Fruit fly (Drosophila melanogaster): ENCODE measurements around the gene CG13919.

CG13919 gene

dm6 chr3L:1639185-1639812 lies 6.0 kb upstream of the CG13919 start, which contains the start of the genes Mettl2 and Bgb (continued):
- TF ChIP-seq zen2 (GFP tag; IDR thresholded peaks at IDR 0.05; ENCODE audit: partially characterized antibody) = no peak
- no peak for TF ChIP-seq Kr (GFP tag; optimal IDR thresholded peaks at IDR 0.05)
- peak; percentile 46 for TF ChIP-seq her (GFP tag; optimal IDR thresholded peaks at IDR 0.05)
- TF ChIP-seq nerfin-1 (tag; optimal IDR thresholded peaks at IDR 0.05) = peak; percentile 54
- TF ChIP-seq HLH4C (GFP tag; IDR thresholded peaks at IDR 0.05; ENCODE audit: partially characterized antibody) = peak; percentile 56; the same call in 2 of the 3 replicates
- TF ChIP-seq CG33213 (GFP tag; optimal IDR thresholded peaks at IDR 0.05) = peak; percentile 65
- peak; percentile 60 for TF ChIP-seq CG8388 (GFP tag; optimal IDR thresholded peaks at IDR 0.05)
- peak; percentile 57; the same call in 1 of the 2 replicates for TF ChIP-seq Doc2 (GFP tag; IDR thresholded peaks at IDR 0.05)
- TF ChIP-seq CG11695 (GFP tag; IDR thresholded peaks at IDR 0.05) = peak; percentile 81; the same call in 2 of the 3 replicates
- TF ChIP-seq mam (GFP tag; optimal IDR thresholded peaks at IDR 0.05) = peak; percentile 90
- TF ChIP-seq CG9437 (GFP tag; optimal IDR thresholded peaks at IDR 0.05) = peak; percentile 61
- no peak for TF ChIP-seq jing (GFP tag; optimal IDR thresholded peaks at IDR 0.05)
- TF ChIP-seq CG14860 (GFP tag; IDR thresholded peaks at IDR 0.05; ENCODE audit: partially characterized antibody) = peak; percentile 75
- TF ChIP-seq E2f2 (GFP tag; IDR thresholded peaks at IDR 0.05) = peak; percentile 80
- peak; percentile 93 for TF ChIP-seq sisA (GFP tag; IDR thresholded peaks at IDR 0.05)
- TF ChIP-seq CG33557 (GFP tag; optimal IDR thresholded peaks at IDR 0.05) = peak; percentile 61
- TF ChIP-seq Asciz (GFP tag; optimal IDR thresholded peaks at IDR 0.05) = no peak
- TF ChIP-seq kah (GFP tag; optimal IDR thresholded peaks at IDR 0.05) = no peak
- no peak for TF ChIP-seq cg (GFP tag; optimal IDR thresholded peaks at IDR 0.05)
- peak; percentile 78 for TF ChIP-seq CG13624 (GFP tag; optimal IDR thresholded peaks at IDR 0.05)
- peak; percentile 83 for TF ChIP-seq CG7786 (GFP tag; optimal IDR thresholded peaks at IDR 0.05)
- TF ChIP-seq sqz (GFP tag; optimal IDR thresholded peaks at IDR 0.05) = no peak
- TF ChIP-seq btn (GFP tag; optimal IDR thresholded peaks at IDR 0.05) = peak; percentile 29
- TF ChIP-seq al (GFP tag; IDR thresholded peaks at IDR 0.05) = peak; percentile 88
- TF ChIP-seq Dip3 (GFP tag; optimal IDR thresholded peaks at IDR 0.05) = peak; percentile 80
- TF ChIP-seq CG15479 (GFP tag; optimal IDR thresholded peaks at IDR 0.05) = no peak
- TF ChIP-seq Pdp1 (GFP tag; optimal IDR thresholded peaks at IDR 0.05) = peak in 1 of 2 experiments; percentile 90
- TF ChIP-seq slou (GFP tag; optimal IDR thresholded peaks at IDR 0.05) = peak; percentile 63
- TF ChIP-seq toy (GFP tag; IDR thresholded peaks at IDR 0.05) = peak; percentile 51; the same call in 1 of the 2 replicates
- TF ChIP-seq lmd (GFP tag; IDR thresholded peaks at IDR 0.05) = peak; percentile 89
- peak; percentile 78 for TF ChIP-seq esg (GFP tag; conservative IDR thresholded peaks at IDR 0.05)
- TF ChIP-seq Optix (GFP tag; IDR thresholded peaks at IDR 0.05) = peak; percentile 52; the same call in 1 of the 3 replicates
- peak; percentile 85 for TF ChIP-seq Dll (GFP tag; IDR thresholded peaks at IDR 0.05; ENCODE audit: partially characterized antibody)

- TF ChIP-seq usp (GFP tag; optimal IDR thresholded peaks at IDR 0.05) (no peak), oc (tag; optimal IDR thresholded peaks at IDR 0.05) (no peak), CG8290 (GFP tag; optimal IDR thresholded peaks at IDR 0.05) (no peak), CG8290 (tag; optimal IDR thresholded peaks at IDR 0.05) (peak in 1 of 2 experiments; percentile 84), Hr39 (optimal IDR thresholded peaks at IDR 0.05) (no peak), vnd (GFP tag; IDR thresholded peaks at IDR 0.05; ENCODE audit: partially characterized antibody) (0 out of 3 replicates have a peak, but pooled peaks have one; percentile 10), fu2 (GFP tag; optimal IDR thresholded peaks at IDR 0.05) (peak; percentile 23), inv (GFP tag; IDR thresholded peaks at IDR 0.05; ENCODE audit: partially characterized antibody) (peak; percentile 29; the same call in 1 of the 2 replicates), CG33557 (GFP tag; optimal IDR thresholded peaks at IDR 0.05) (no peak), knrl (GFP tag; IDR thresholded peaks at IDR 0.05; ENCODE audit: partially characterized antibody) (no peak; the same call in 2 of the 3 replicates), CG15479 (GFP tag; optimal IDR thresholded peaks at IDR 0.05) (no peak), CG17361 (GFP tag; IDR thresholded peaks at IDR 0.05) (no peak), CG17186 (GFP tag; optimal IDR thresholded peaks at IDR 0.05) (peak; percentile 49), MESR4 (GFP tag; optimal IDR thresholded peaks at IDR 0.05) (peak; percentile 78), sd (tag; optimal IDR thresholded peaks at IDR 0.05) (no peak), CG8944 (GFP tag; optimal IDR thresholded peaks at IDR 0.05) (peak; percentile 9), CoRest (tag; optimal IDR thresholded peaks at IDR 0.05) (peak; percentile 32), CG8089 (GFP tag; optimal IDR thresholded peaks at IDR 0.05) (peak; percentile 28)
Observed at dm6 chr3L:1647276-1647919, 2.1 kb downstream of the CG13919 start, which contains the start of the genes CG17249 and Bro. Gene CG17249, minus strand, starts transcription at chr3L:1647464. Gene Bro, plus strand, starts transcription at chr3L:1647869.
